Fruit fly (Drosophila melanogaster) whole organism, prepupa: ENCODE data around the gene CG43703.
A peak's percentile ranks its signal among the peaks of the same experiment; 100 is the strongest.

Experiments
- CG10631 ChIP-seq: fragments of 200-800 bp; sonication (Bioruptor generic); optimal IDR thresholded peaks from 2 replicates; lab custom pipeline; 2016; ENCODE audit warnings: missing biosample characterization, missing genetic modification characterization
- CG10669 ChIP-seq: fragments of 200-800 bp; sonication (Bioruptor generic); optimal IDR thresholded peaks from 3 replicates; lab custom pipeline; 2018; ENCODE audit warnings: missing biosample characterization, mild to moderate bottlenecking, missing genetic modification characterization, moderate library complexity
- CG15336 ChIP-seq: fragments of 200-800 bp; sonication (Bioruptor generic); IDR thresholded peaks from 2 replicates; pipeline ENCODE4 v1.3.6; 2022; ENCODE audit warnings: missing biosample characterization, missing genetic modification characterization
- CG1621 ChIP-seq: fragments of 200-800 bp; sonication (Bioruptor generic); optimal IDR thresholded peaks from 3 replicates; lab custom pipeline; 2018; ENCODE audit warnings: missing biosample characterization, mild to moderate bottlenecking, missing genetic modification characterization
- CG16779 ChIP-seq: fragments of 200-800 bp; sonication (Bioruptor generic); optimal IDR thresholded peaks from 3 replicates; lab custom pipeline; 2017; ENCODE audit warnings: missing biosample characterization, mild to moderate bottlenecking, missing genetic modification characterization
- CG3032 ChIP-seq: fragments of 200-800 bp; optimal IDR thresholded peaks from 2 replicates; lab custom pipeline; 2019; ENCODE audit warnings: missing biosample characterization, mild to moderate bottlenecking, missing genetic modification characterization, moderate library complexity
- CG31627 ChIP-seq: fragments of 200-800 bp; sonication (Bioruptor generic); optimal IDR thresholded peaks from 3 replicates; lab custom pipeline; 2016; ENCODE audit warnings: missing biosample characterization, missing genetic modification characterization
- CG32006 ChIP-seq: fragments of 200-800 bp; sonication (Bioruptor generic); optimal IDR thresholded peaks from 3 replicates; lab custom pipeline; 2017; ENCODE audit warnings: missing biosample characterization, mild to moderate bottlenecking, missing genetic modification characterization
- CG34406 ChIP-seq: fragments of 200-800 bp; sonication (Bioruptor generic); optimal IDR thresholded peaks from 3 replicates; lab custom pipeline; 2016; ENCODE audit warnings: missing biosample characterization, missing genetic modification characterization
- CG3919 ChIP-seq: fragments of 200-800 bp; sonication (Bioruptor generic); optimal IDR thresholded peaks from 3 replicates; lab custom pipeline; 2016; ENCODE audit warnings: missing biosample characterization, missing genetic modification characterization
- CG4318 ChIP-seq: fragments of 200-800 bp; sonication (Bioruptor generic); optimal IDR thresholded peaks from 3 replicates; lab custom pipeline; 2017; ENCODE audit warnings: missing biosample characterization, mild to moderate bottlenecking, missing genetic modification characterization
- CG6163 ChIP-seq: fragments of 200-800 bp; sonication (Bioruptor generic); IDR thresholded peaks from 3 replicates; pipeline ENCODE4 v1.3.6; 2022; ENCODE audit warnings: missing biosample characterization, missing genetic modification characterization
- CG6276 ChIP-seq: fragments of 200-800 bp; sonication (Bioruptor generic); optimal IDR thresholded peaks from 2 replicates; lab custom pipeline; 2017; ENCODE audit warnings: missing biosample characterization, mild to moderate bottlenecking, missing genetic modification characterization
- CG6808 ChIP-seq: fragments of 200-800 bp; sonication (Bioruptor generic); optimal IDR thresholded peaks from 3 replicates; lab custom pipeline; 2017; ENCODE audit warnings: missing biosample characterization, missing genetic modification characterization, mild to moderate bottlenecking, moderate library complexity, missing genetic modification reagents
- CG6854 ChIP-seq: fragments of 200-800 bp; sonication (Bioruptor generic); optimal IDR thresholded peaks from 2 replicates; lab custom pipeline; 2017; ENCODE audit warnings: missing biosample characterization, mild to moderate bottlenecking, missing genetic modification characterization
- CG7368 ChIP-seq: fragments of 200-800 bp; sonication (Bioruptor generic); optimal IDR thresholded peaks from 3 replicates; lab custom pipeline; 2016; ENCODE audit warnings: missing biosample characterization, missing genetic modification characterization
- CG8119 ChIP-seq: fragments of 200-800 bp; sonication (Bioruptor generic); IDR thresholded peaks from 3 replicates; pipeline ENCODE4 v1.3.6; 2022; ENCODE audit warnings: missing biosample characterization, missing genetic modification characterization
- CG8319 ChIP-seq: fragments of 200-800 bp; sonication (Bioruptor generic); optimal IDR thresholded peaks from 3 replicates; lab custom pipeline; 2016; ENCODE audit warnings: missing biosample characterization, missing genetic modification characterization
- CG8632 ChIP-seq: fragments of 200-800 bp; sonication (Bioruptor generic); optimal IDR thresholded peaks from 3 replicates; lab custom pipeline; 2016; ENCODE audit warnings: missing biosample characterization, missing genetic modification characterization
- CG9139 ChIP-seq: fragments of 200-800 bp; sonication (Bioruptor generic); optimal IDR thresholded peaks from 3 replicates; lab custom pipeline; 2017; ENCODE audit warnings: missing biosample characterization, mild to moderate bottlenecking, missing genetic modification characterization
- Eip78C ChIP-seq: fragments of 200-800 bp; sonication (Bioruptor generic); peaks from one replicate; lab custom pipeline; 2016; ENCODE audit warnings: missing biosample characterization, missing genetic modification characterization
- Eip93F ChIP-seq: fragments of 200-800 bp; sonication (Bioruptor generic); optimal IDR thresholded peaks from 2 replicates; lab custom pipeline; 2016; ENCODE audit warnings: missing biosample characterization, mild to moderate bottlenecking, missing genetic modification characterization
- Ets21C ChIP-seq: fragments of 200-800 bp; sonication (Bioruptor generic); optimal IDR thresholded peaks from 3 replicates; lab custom pipeline; 2016; ENCODE audit warnings: missing biosample characterization, missing genetic modification characterization
- Ets96B ChIP-seq: fragments of 200-800 bp; optimal IDR thresholded peaks from 2 replicates; lab custom pipeline; 2019; ENCODE audit warnings: missing biosample characterization, mild to moderate bottlenecking, missing genetic modification characterization, moderate library complexity
- Hr38 ChIP-seq: sonication (Bioruptor generic); optimal IDR thresholded peaks from 2 replicates; lab custom pipeline; 2016; ENCODE audit warnings: missing biosample characterization, missing genetic modification characterization
- Lpt ChIP-seq: fragments of 200-800 bp; sonication (Bioruptor generic); optimal IDR thresholded peaks from 3 replicates; lab custom pipeline; 2016; ENCODE audit warnings: missing biosample characterization, missing genetic modification characterization
- OdsH ChIP-seq: fragments of 200-800 bp; sonication (Bioruptor generic); optimal IDR thresholded peaks from 3 replicates; lab custom pipeline; 2016; ENCODE audit warnings: missing biosample characterization, missing genetic modification characterization
- Smox ChIP-seq: fragments of 200-800 bp; sonication (Bioruptor generic); optimal IDR thresholded peaks from 3 replicates; lab custom pipeline; 2016; ENCODE audit warnings: missing biosample characterization, missing genetic modification characterization
- Sox14 ChIP-seq: fragments of 200-800 bp; sonication (Bioruptor generic); optimal IDR thresholded peaks from 3 replicates; lab custom pipeline; 2016; ENCODE audit warnings: missing biosample characterization, missing genetic modification characterization
- achi ChIP-seq: fragments of 200-800 bp; sonication (Bioruptor generic); optimal IDR thresholded peaks from 3 replicates; lab custom pipeline; 2016; ENCODE audit warnings: missing biosample characterization, missing genetic modification characterization
- acj6 ChIP-seq: fragments of 200-800 bp; sonication (Bioruptor generic); optimal IDR thresholded peaks from 3 replicates; lab custom pipeline; 2016; ENCODE audit warnings: missing biosample characterization, missing genetic modification characterization
- cyc ChIP-seq: fragments of 200-800 bp; sonication (Bioruptor generic); optimal IDR thresholded peaks from 3 replicates; lab custom pipeline; 2016; ENCODE audit warnings: missing biosample characterization, missing genetic modification characterization
- dac ChIP-seq: fragments of 200-800 bp; sonication (Bioruptor generic); optimal IDR thresholded peaks from 2 replicates; lab custom pipeline; 2017; ENCODE audit warnings: missing biosample characterization, mild to moderate bottlenecking, missing genetic modification characterization
- dsx ChIP-seq: fragments of 200-800 bp; optimal IDR thresholded peaks from 3 replicates; lab custom pipeline; 2019; ENCODE audit warnings: missing biosample characterization, mild to moderate bottlenecking, missing genetic modification characterization, moderate library complexity; ENCODE audit not compliant: poor library complexity, severe bottlenecking
- eg ChIP-seq: fragments of 200-800 bp; sonication (Bioruptor generic); IDR thresholded peaks from 3 replicates; pipeline ENCODE4 v1.3.6; 2022; ENCODE audit warnings: missing biosample characterization, missing genetic modification characterization
- esn ChIP-seq: fragments of 200-800 bp; sonication (Bioruptor generic); optimal IDR thresholded peaks from 2 replicates; lab custom pipeline; 2016; ENCODE audit warnings: missing biosample characterization, mild to moderate bottlenecking, missing genetic modification characterization, moderate library complexity
- fd59A ChIP-seq: fragments of 200-800 bp; sonication (Bioruptor generic); optimal IDR thresholded peaks from 2 replicates; lab custom pipeline; 2017; ENCODE audit warnings: missing biosample characterization, mild to moderate bottlenecking, missing genetic modification characterization, missing genetic modification reagents
- fkh ChIP-seq: fragments of 200-800 bp; sonication (Bioruptor generic); optimal IDR thresholded peaks from 3 replicates; lab custom pipeline; 2017; ENCODE audit warnings: missing biosample characterization, mild to moderate bottlenecking, missing genetic modification characterization, moderate library complexity
- net ChIP-seq: fragments of 200-800 bp; sonication (Bioruptor generic); optimal IDR thresholded peaks from 3 replicates; lab custom pipeline; 2016; ENCODE audit warnings: missing biosample characterization, missing genetic modification characterization
- pdm3 ChIP-seq: fragments of 200-800 bp; sonication (Bioruptor generic); optimal IDR thresholded peaks from 3 replicates; lab custom pipeline; 2016; ENCODE audit warnings: missing biosample characterization, missing genetic modification characterization
- salr ChIP-seq, 2 experiments: fragments of 200-800 bp; sonication (Bioruptor generic); optimal IDR thresholded peaks; 3 replicates each; lab custom pipeline; 2016 to 2018; ENCODE audit warnings: missing biosample characterization in 2 of 2, missing genetic modification characterization in 2 of 2, mild to moderate bottlenecking in 1 of 2
- spab ChIP-seq: fragments of 200-800 bp; sonication (Bioruptor generic); optimal IDR thresholded peaks from 2 replicates; lab custom pipeline; 2017; ENCODE audit warnings: missing biosample characterization, mild to moderate bottlenecking, missing genetic modification characterization, missing genetic modification reagents
- svp ChIP-seq: fragments of 200-800 bp; sonication (Bioruptor generic); peaks from one replicate; lab custom pipeline; 2016; ENCODE audit warnings: missing biosample characterization, missing genetic modification characterization
- topi ChIP-seq: fragments of 200-800 bp; sonication (Bioruptor generic); optimal IDR thresholded peaks from 3 replicates; lab custom pipeline; 2016; ENCODE audit warnings: missing biosample characterization, missing genetic modification characterization
- vri ChIP-seq: fragments of 200-800 bp; sonication (Bioruptor generic); optimal IDR thresholded peaks from 3 replicates; lab custom pipeline; 2016; ENCODE audit warnings: missing biosample characterization, mild to moderate bottlenecking, missing genetic modification characterization

The CG43703 gene

DNA sequence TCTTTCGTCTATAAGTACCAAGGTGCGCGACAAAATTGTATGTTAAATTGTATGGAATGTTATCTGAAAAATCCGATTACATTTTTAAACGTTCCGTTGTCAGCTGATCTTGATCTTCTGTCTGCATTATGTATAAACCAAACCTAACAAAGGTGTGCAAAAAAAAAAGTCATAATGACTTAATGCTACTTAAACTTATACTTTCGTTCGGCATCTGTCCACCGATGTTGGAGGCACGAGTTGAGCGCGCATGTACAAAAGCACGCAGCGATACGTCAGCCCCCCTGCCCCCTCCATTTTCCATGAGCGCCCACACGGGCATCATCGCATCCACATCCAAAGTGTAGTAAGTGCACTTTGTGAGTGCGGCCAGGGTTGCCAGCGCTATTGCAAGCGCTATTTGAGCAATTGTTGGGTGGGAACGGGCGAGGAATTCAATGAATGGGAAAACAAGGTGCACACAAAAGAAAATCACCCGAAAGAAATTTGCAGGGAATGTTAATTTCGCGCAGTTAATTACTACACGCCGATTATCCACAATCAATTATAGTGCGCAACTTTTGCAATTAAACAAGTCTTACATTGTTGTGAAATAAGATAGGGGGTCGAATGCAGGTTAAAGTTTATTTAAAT, 39.5 kb downstream of the CG43703 start (continued):
- peak; percentile 99 for TF ChIP-seq eg (GFP tag; lab: Robert Waterston, UW)
- peak; percentile 80 for TF ChIP-seq CG6854 (GFP tag; lab: Kevin White, UChicago)
- peak; percentile 100 for TF ChIP-seq CG6276
- peak; percentile 93 for TF ChIP-seq cyc (GFP tag; lab: Kevin White, UChicago)
- TF ChIP-seq Ets96B (tag; lab: Kevin White, UChicago) = peak; percentile 100
- TF ChIP-seq Sox14 (GFP tag; lab: Kevin White, UChicago) = peak; percentile 99
- TF ChIP-seq acj6 = peak; percentile 98
- TF ChIP-seq Ets21C (GFP tag; lab: Kevin White, UChicago) = peak; percentile 78
- TF ChIP-seq CG8319 (GFP tag; lab: Kevin White, UChicago) = peak; percentile 94
- TF ChIP-seq CG7368 (GFP tag; lab: Kevin White, UChicago) = peak; percentile 98
- TF ChIP-seq CG3032 (tag; lab: Kevin White, UChicago) = peak; percentile 99
- TF ChIP-seq vri (GFP tag; lab: Kevin White, UChicago) = peak; percentile 61
- TF ChIP-seq CG31627 (GFP tag; lab: Kevin White, UChicago) = peak; percentile 91
- peak; percentile 100 for TF ChIP-seq CG8119 (GFP tag; lab: Robert Waterston, UW)
- TF ChIP-seq CG34406 (GFP tag; lab: Kevin White, UChicago) = peak; percentile 96
- TF ChIP-seq CG4318 = peak; percentile 99
- peak; percentile 100 for TF ChIP-seq CG6163
- TF ChIP-seq Eip78C (GFP tag; lab: Kevin White, UChicago) = peak; percentile 100
- TF ChIP-seq topi (GFP tag; lab: Kevin White, UChicago) = peak; percentile 94
- peak; percentile 99 for TF ChIP-seq net (GFP tag; lab: Kevin White, UChicago)
- TF ChIP-seq esn (GFP tag; lab: Kevin White, UChicago) = peak; percentile 90
- peak; percentile 99 for TF ChIP-seq spab
- TF ChIP-seq svp = peak; percentile 94

DNA sequence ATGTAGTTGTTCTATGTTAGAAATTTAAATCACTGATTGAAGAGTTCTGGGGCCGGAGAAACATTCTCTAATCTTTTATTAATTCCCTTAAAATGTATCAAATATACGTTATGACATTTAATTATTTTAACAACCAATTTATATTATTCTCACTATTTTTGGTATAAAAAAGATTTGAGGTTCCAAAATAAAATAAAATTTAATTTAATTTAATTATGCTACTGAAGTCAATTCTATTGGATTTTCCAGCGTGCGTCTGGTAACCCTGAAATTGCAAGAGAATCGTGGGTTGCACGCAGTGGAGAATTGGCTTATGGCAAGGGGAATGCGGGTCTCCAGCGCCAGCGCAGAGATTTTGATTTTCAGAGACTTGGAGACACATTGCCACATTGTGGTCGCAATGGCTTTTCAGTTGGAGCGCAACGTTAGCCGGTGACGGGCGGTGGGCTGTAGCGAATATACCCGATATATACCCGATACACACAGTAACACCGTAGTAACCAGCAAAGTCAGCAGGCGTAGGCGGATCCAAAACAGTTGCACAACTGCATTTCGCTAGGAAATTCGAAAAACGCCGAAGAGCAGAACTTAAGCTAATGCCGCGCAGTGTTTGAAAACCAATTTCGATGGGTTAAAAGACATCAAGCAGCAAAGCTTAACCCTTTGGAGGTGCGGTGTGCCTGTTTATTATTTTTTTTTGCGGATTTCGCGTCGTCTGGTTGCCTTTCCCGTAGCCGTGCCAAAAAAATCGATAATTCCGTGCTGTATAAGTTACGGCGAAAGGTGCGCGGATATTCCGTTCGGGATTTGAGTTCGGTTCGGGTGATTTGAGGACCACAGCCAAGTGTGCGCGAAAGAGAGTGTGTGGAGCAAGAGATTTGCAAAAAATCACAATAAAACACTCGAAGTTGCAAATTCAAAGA, 40.2 kb downstream of the CG43703 start:
- TF ChIP-seq fd59A (GFP tag; lab: Kevin White, UChicago) (peak; percentile 2), CG8632 (GFP tag; lab: Kevin White, UChicago) (peak; percentile 23), OdsH (peak; percentile 36), topi (GFP tag; lab: Kevin White, UChicago) (peak; percentile 28), CG4318 (peak; percentile 68), Lpt (no peak), CG6808 (GFP tag; lab: Kevin White, UChicago) (peak; percentile 52), acj6 (peak; percentile 40), pdm3 (GFP tag; lab: Kevin White, UChicago) (no peak), dsx (GFP tag; lab: Kevin White, UChicago) (peak; percentile 55), achi (GFP tag; lab: Kevin White, UChicago) (peak; percentile 27), CG8119 (GFP tag; lab: Robert Waterston, UW) (peak; percentile 52; the same call in 1 of the 3 replicates), cyc (GFP tag; lab: Kevin White, UChicago) (no peak), CG16779 (no peak), CG10631 (peak; percentile 41), CG8319 (GFP tag; lab: Kevin White, UChicago) (no peak), net (GFP tag; lab: Kevin White, UChicago) (peak; percentile 43), Eip93F (no peak), eg (GFP tag; lab: Robert Waterston, UW) (peak; percentile 77), CG10669 (GFP tag; lab: Kevin White, UChicago) (no peak), CG9139 (GFP tag; lab: Kevin White, UChicago) (no peak), esn (GFP tag; lab: Kevin White, UChicago) (no peak), CG1621 (tag; lab: Kevin White, UChicago) (no peak), Smox (GFP tag; lab: Kevin White, UChicago) (no peak), Hr38 (GFP tag; lab: Kevin White, UChicago) (no peak), dac (no peak), CG7368 (GFP tag; lab: Kevin White, UChicago) (no peak), salr (GFP tag; optimal IDR thresholded peaks at IDR 0.05; lab: Kevin White, UChicago) (peak in 1 of 2 experiments; percentile 92), fkh (no peak), CG32006 (GFP tag; lab: Kevin White, UChicago) (peak; percentile 86), CG3919 (peak; percentile 32), Ets96B (tag; lab: Kevin White, UChicago) (peak; percentile 38), CG15336 (GFP tag; lab: Robert Waterston, UW) (peak; percentile 16; the same call in 1 of the 2 replicates)
